Fruit fly (Drosophila melanogaster) Kc167 (cell line): ENCODE data around the gene CG11356.

Source experiments
- Myc ChIP-seq: fragments of >200 bp; optimal IDR thresholded peaks from 2 replicates; lab custom pipeline; 2017; ENCODE audit warnings: missing external identifiers
- h ChIP-seq: fragments of >200 bp; optimal IDR thresholded peaks from 3 replicates; lab custom pipeline; 2018; ENCODE audit warnings: missing external identifiers
- insv ChIP-seq: fragments of >200 bp; optimal IDR thresholded peaks from 3 replicates; lab custom pipeline; 2018; ENCODE audit warnings: missing external identifiers
- psq ChIP-seq: fragments of >200 bp; optimal IDR thresholded peaks from 2 replicates; lab custom pipeline; 2017; ENCODE audit warnings: missing external identifiers
- ttk ChIP-seq: sonication (Bioruptor generic); optimal IDR thresholded peaks from 2 replicates; lab custom pipeline; 2017; ENCODE audit warnings: missing external identifiers

- TF ChIP-seq ttk (no peak), Myc (lab: Kevin White, UChicago) (no peak), psq (lab: Kevin White, UChicago) (no peak), h (lab: Kevin White, UChicago) (no peak), insv (lab: Kevin White, UChicago) (no peak)
These were observed at the start of gene CG11356 for dm6 chrX:12103740-12104139.
